Worm (Caenorhabditis elegans) whole organism, L4 larva: Measurements from ENCODE around the gene bath-7.

Source experiments
- F44E2.7 ChIP-seq: fragments of 200-800 bp; sonication (Bioruptor generic); IDR thresholded peaks from 2 replicates; pipeline ENCODE4 v2.1.2; 2022; ENCODE audit warnings: missing genetic modification characterization, missing compliant biosample characterization
- ZK546.5 ChIP-seq, 2 experiments: sonication (generic microtip); optimal IDR thresholded peaks; 2 replicates each; lab custom pipeline; 2017; ENCODE audit warnings: missing biosample characterization in 2 of 2, missing genetic modification characterization in 2 of 2
- daf-16 ChIP-seq, 3 experiments: sonication (generic microtip); optimal IDR thresholded peaks; 2 replicates each; lab custom pipeline; 2016 to 2017; ENCODE audit warnings: missing genetic modification characterization in 3 of 3, missing genetic modification reagents in 3 of 3, mild to moderate bottlenecking in 2 of 3, missing compliant biosample characterization in 2 of 3, missing biosample characterization in 1 of 3, moderate library complexity in 1 of 3
- dpl-1 ChIP-seq: fragments of 150-350 bp; optimal IDR thresholded peaks from 2 replicates; lab custom pipeline; 2014; ENCODE audit warnings: missing biosample characterization, missing genetic modification reagents, missing genetic modification characterization

DNA sequence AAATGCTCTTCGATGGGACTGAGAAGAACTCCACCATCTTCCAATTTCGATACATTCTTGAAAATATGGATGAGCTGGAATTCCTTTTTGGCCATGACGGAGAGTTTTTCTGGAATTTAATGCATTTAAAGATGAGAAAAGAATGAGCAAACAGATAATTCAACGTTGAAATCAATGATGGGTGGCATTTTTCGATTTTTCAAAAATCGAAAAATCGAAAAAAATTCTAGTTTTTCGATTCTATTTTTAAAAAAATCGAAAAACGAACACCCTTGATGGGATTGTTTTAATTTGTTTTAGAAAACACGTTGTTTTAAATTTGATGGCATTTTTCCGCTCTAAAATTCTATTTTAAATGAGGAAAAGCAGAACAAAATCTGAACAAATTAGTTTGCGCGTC is 8.2 kb downstream of the bath-7 start, which contains the start of gene math-31:
- TF ChIP-seq ZK546.5 (tag; optimal IDR thresholded peaks at IDR 0.05; lab: Kevin White, UChicago) (no peak), daf-16 (GFP tag; optimal IDR thresholded peaks at IDR 0.05; lab: Kevin White, UChicago) (no peak), daf-16 (tag; optimal IDR thresholded peaks at IDR 0.05; lab: Kevin White, UChicago) (no peak), dpl-1 (GFP tag; lab: Kevin White, UChicago) (no peak), F44E2.7 (GFP tag; lab: Robert Waterston, UW) (no peak)
